Fruit fly (Drosophila melanogaster) whole organism, prepupa: ENCODE results near the gene SP555.

Experiments
- Blimp-1 ChIP-seq: fragments of 200-800 bp; sonication (Bioruptor generic); optimal IDR thresholded peaks from 3 replicates; lab custom pipeline; 2017; ENCODE audit warnings: missing biosample characterization, missing genetic modification characterization, mild to moderate bottlenecking, moderate library complexity, missing genetic modification reagents
- CG10669 ChIP-seq: fragments of 200-800 bp; sonication (Bioruptor generic); optimal IDR thresholded peaks from 3 replicates; lab custom pipeline; 2018; ENCODE audit warnings: missing biosample characterization, mild to moderate bottlenecking, missing genetic modification characterization, moderate library complexity
- CG11294 ChIP-seq: fragments of 200-800 bp; sonication (Bioruptor generic); IDR thresholded peaks from 2 replicates; pipeline ENCODE4 v1.3.6; 2022; ENCODE audit warnings: missing biosample characterization, missing genetic modification characterization
- CG11902 ChIP-seq: fragments of 200-800 bp; sonication (Bioruptor generic); optimal IDR thresholded peaks from 3 replicates; lab custom pipeline; 2016; ENCODE audit warnings: missing biosample characterization, missing genetic modification characterization
- CG15336 ChIP-seq: fragments of 200-800 bp; sonication (Bioruptor generic); IDR thresholded peaks from 2 replicates; pipeline ENCODE4 v1.3.6; 2022; ENCODE audit warnings: missing biosample characterization, missing genetic modification characterization
- CG1621 ChIP-seq: fragments of 200-800 bp; sonication (Bioruptor generic); optimal IDR thresholded peaks from 3 replicates; lab custom pipeline; 2018; ENCODE audit warnings: missing biosample characterization, mild to moderate bottlenecking, missing genetic modification characterization
- CG16779 ChIP-seq: fragments of 200-800 bp; sonication (Bioruptor generic); optimal IDR thresholded peaks from 3 replicates; lab custom pipeline; 2017; ENCODE audit warnings: missing biosample characterization, mild to moderate bottlenecking, missing genetic modification characterization
- CG3032 ChIP-seq: fragments of 200-800 bp; optimal IDR thresholded peaks from 2 replicates; lab custom pipeline; 2019; ENCODE audit warnings: missing biosample characterization, mild to moderate bottlenecking, missing genetic modification characterization, moderate library complexity
- CG32006 ChIP-seq: fragments of 200-800 bp; sonication (Bioruptor generic); optimal IDR thresholded peaks from 3 replicates; lab custom pipeline; 2017; ENCODE audit warnings: missing biosample characterization, mild to moderate bottlenecking, missing genetic modification characterization
- CG34406 ChIP-seq: fragments of 200-800 bp; sonication (Bioruptor generic); optimal IDR thresholded peaks from 3 replicates; lab custom pipeline; 2016; ENCODE audit warnings: missing biosample characterization, missing genetic modification characterization
- CG3919 ChIP-seq: fragments of 200-800 bp; sonication (Bioruptor generic); optimal IDR thresholded peaks from 3 replicates; lab custom pipeline; 2016; ENCODE audit warnings: missing biosample characterization, missing genetic modification characterization
- CG4318 ChIP-seq: fragments of 200-800 bp; sonication (Bioruptor generic); optimal IDR thresholded peaks from 3 replicates; lab custom pipeline; 2017; ENCODE audit warnings: missing biosample characterization, mild to moderate bottlenecking, missing genetic modification characterization
- CG6163 ChIP-seq: fragments of 200-800 bp; sonication (Bioruptor generic); IDR thresholded peaks from 3 replicates; pipeline ENCODE4 v1.3.6; 2022; ENCODE audit warnings: missing biosample characterization, missing genetic modification characterization
- CG6276 ChIP-seq: fragments of 200-800 bp; sonication (Bioruptor generic); optimal IDR thresholded peaks from 2 replicates; lab custom pipeline; 2017; ENCODE audit warnings: missing biosample characterization, mild to moderate bottlenecking, missing genetic modification characterization
- CG6792 ChIP-seq: fragments of 200-800 bp; sonication (Bioruptor generic); optimal IDR thresholded peaks from 3 replicates; lab custom pipeline; 2016; ENCODE audit warnings: missing biosample characterization, missing genetic modification characterization
- CG7368 ChIP-seq: fragments of 200-800 bp; sonication (Bioruptor generic); optimal IDR thresholded peaks from 3 replicates; lab custom pipeline; 2016; ENCODE audit warnings: missing biosample characterization, missing genetic modification characterization
- CG8119 ChIP-seq: fragments of 200-800 bp; sonication (Bioruptor generic); IDR thresholded peaks from 3 replicates; pipeline ENCODE4 v1.3.6; 2022; ENCODE audit warnings: missing biosample characterization, missing genetic modification characterization
- CG8319 ChIP-seq: fragments of 200-800 bp; sonication (Bioruptor generic); optimal IDR thresholded peaks from 3 replicates; lab custom pipeline; 2016; ENCODE audit warnings: missing biosample characterization, missing genetic modification characterization
- CG8632 ChIP-seq: fragments of 200-800 bp; sonication (Bioruptor generic); optimal IDR thresholded peaks from 3 replicates; lab custom pipeline; 2016; ENCODE audit warnings: missing biosample characterization, missing genetic modification characterization
- CG9139 ChIP-seq: fragments of 200-800 bp; sonication (Bioruptor generic); optimal IDR thresholded peaks from 3 replicates; lab custom pipeline; 2017; ENCODE audit warnings: missing biosample characterization, mild to moderate bottlenecking, missing genetic modification characterization
- Eip75B ChIP-seq: fragments of 200-800 bp; sonication (Bioruptor generic); optimal IDR thresholded peaks from 3 replicates; lab custom pipeline; 2016; ENCODE audit warnings: missing biosample characterization, missing genetic modification characterization
- Eip78C ChIP-seq: fragments of 200-800 bp; sonication (Bioruptor generic); peaks from one replicate; lab custom pipeline; 2016; ENCODE audit warnings: missing biosample characterization, missing genetic modification characterization
- Eip93F ChIP-seq: fragments of 200-800 bp; sonication (Bioruptor generic); optimal IDR thresholded peaks from 2 replicates; lab custom pipeline; 2016; ENCODE audit warnings: missing biosample characterization, mild to moderate bottlenecking, missing genetic modification characterization
- Ets21C ChIP-seq: fragments of 200-800 bp; sonication (Bioruptor generic); optimal IDR thresholded peaks from 3 replicates; lab custom pipeline; 2016; ENCODE audit warnings: missing biosample characterization, missing genetic modification characterization
- Ets96B ChIP-seq: fragments of 200-800 bp; optimal IDR thresholded peaks from 2 replicates; lab custom pipeline; 2019; ENCODE audit warnings: missing biosample characterization, mild to moderate bottlenecking, missing genetic modification characterization, moderate library complexity
- Gug ChIP-seq: fragments of 200-800 bp; sonication (Bioruptor generic); IDR thresholded peaks from 2 replicates; pipeline ENCODE4 v1.3.6; 2022; ENCODE audit warnings: missing biosample characterization, missing genetic modification characterization
- Hr38 ChIP-seq: sonication (Bioruptor generic); optimal IDR thresholded peaks from 2 replicates; lab custom pipeline; 2016; ENCODE audit warnings: missing biosample characterization, missing genetic modification characterization
- Hr39 ChIP-seq: fragments of 200-800 bp; sonication (Bioruptor generic); optimal IDR thresholded peaks from 2 replicates; lab custom pipeline; 2016; ENCODE audit warnings: missing biosample characterization, missing genetic modification characterization
- Hr4 ChIP-seq: fragments of 200-800 bp; sonication (Bioruptor generic); optimal IDR thresholded peaks from 3 replicates; lab custom pipeline; 2016; ENCODE audit warnings: missing biosample characterization, missing genetic modification characterization
- Lpt ChIP-seq: fragments of 200-800 bp; sonication (Bioruptor generic); optimal IDR thresholded peaks from 3 replicates; lab custom pipeline; 2016; ENCODE audit warnings: missing biosample characterization, missing genetic modification characterization
- Met ChIP-seq: fragments of 200-800 bp; sonication (Bioruptor generic); optimal IDR thresholded peaks from 3 replicates; lab custom pipeline; 2016; ENCODE audit warnings: missing biosample characterization, missing genetic modification characterization
- OdsH ChIP-seq: fragments of 200-800 bp; sonication (Bioruptor generic); optimal IDR thresholded peaks from 3 replicates; lab custom pipeline; 2016; ENCODE audit warnings: missing biosample characterization, missing genetic modification characterization
- Smox ChIP-seq: fragments of 200-800 bp; sonication (Bioruptor generic); optimal IDR thresholded peaks from 3 replicates; lab custom pipeline; 2016; ENCODE audit warnings: missing biosample characterization, missing genetic modification characterization
- Sox102F ChIP-seq: fragments of 200-800 bp; sonication (Bioruptor generic); optimal IDR thresholded peaks from 2 replicates; lab custom pipeline; 2016; ENCODE audit warnings: missing biosample characterization, mild to moderate bottlenecking, missing genetic modification characterization
- Sox15 ChIP-seq: fragments of 200-800 bp; sonication (Bioruptor generic); optimal IDR thresholded peaks from 3 replicates; lab custom pipeline; 2016; ENCODE audit warnings: missing biosample characterization, missing genetic modification characterization
- achi ChIP-seq: fragments of 200-800 bp; sonication (Bioruptor generic); optimal IDR thresholded peaks from 3 replicates; lab custom pipeline; 2016; ENCODE audit warnings: missing biosample characterization, missing genetic modification characterization
- acj6 ChIP-seq: fragments of 200-800 bp; sonication (Bioruptor generic); optimal IDR thresholded peaks from 3 replicates; lab custom pipeline; 2016; ENCODE audit warnings: missing biosample characterization, missing genetic modification characterization
- cyc ChIP-seq: fragments of 200-800 bp; sonication (Bioruptor generic); optimal IDR thresholded peaks from 3 replicates; lab custom pipeline; 2016; ENCODE audit warnings: missing biosample characterization, missing genetic modification characterization
- dac ChIP-seq: fragments of 200-800 bp; sonication (Bioruptor generic); optimal IDR thresholded peaks from 2 replicates; lab custom pipeline; 2017; ENCODE audit warnings: missing biosample characterization, mild to moderate bottlenecking, missing genetic modification characterization
- dsx ChIP-seq: fragments of 200-800 bp; optimal IDR thresholded peaks from 3 replicates; lab custom pipeline; 2019; ENCODE audit warnings: missing biosample characterization, mild to moderate bottlenecking, missing genetic modification characterization, moderate library complexity; ENCODE audit not compliant: poor library complexity, severe bottlenecking
- eg ChIP-seq: fragments of 200-800 bp; sonication (Bioruptor generic); IDR thresholded peaks from 3 replicates; pipeline ENCODE4 v1.3.6; 2022; ENCODE audit warnings: missing biosample characterization, missing genetic modification characterization
- esn ChIP-seq: fragments of 200-800 bp; sonication (Bioruptor generic); optimal IDR thresholded peaks from 2 replicates; lab custom pipeline; 2016; ENCODE audit warnings: missing biosample characterization, mild to moderate bottlenecking, missing genetic modification characterization, moderate library complexity
- fd59A ChIP-seq: fragments of 200-800 bp; sonication (Bioruptor generic); optimal IDR thresholded peaks from 2 replicates; lab custom pipeline; 2017; ENCODE audit warnings: missing biosample characterization, mild to moderate bottlenecking, missing genetic modification characterization, missing genetic modification reagents
- fkh ChIP-seq: fragments of 200-800 bp; sonication (Bioruptor generic); optimal IDR thresholded peaks from 3 replicates; lab custom pipeline; 2017; ENCODE audit warnings: missing biosample characterization, mild to moderate bottlenecking, missing genetic modification characterization, moderate library complexity
- lz ChIP-seq: fragments of 200-800 bp; sonication (Bioruptor generic); optimal IDR thresholded peaks from 3 replicates; lab custom pipeline; 2016; ENCODE audit warnings: missing biosample characterization, missing genetic modification characterization
- net ChIP-seq: fragments of 200-800 bp; sonication (Bioruptor generic); optimal IDR thresholded peaks from 3 replicates; lab custom pipeline; 2016; ENCODE audit warnings: missing biosample characterization, missing genetic modification characterization
- pdm3 ChIP-seq: fragments of 200-800 bp; sonication (Bioruptor generic); optimal IDR thresholded peaks from 3 replicates; lab custom pipeline; 2016; ENCODE audit warnings: missing biosample characterization, missing genetic modification characterization
- salr ChIP-seq, 2 experiments: fragments of 200-800 bp; sonication (Bioruptor generic); optimal IDR thresholded peaks; 3 replicates each; lab custom pipeline; 2016 to 2018; ENCODE audit warnings: missing biosample characterization in 2 of 2, missing genetic modification characterization in 2 of 2, mild to moderate bottlenecking in 1 of 2
- spab ChIP-seq: fragments of 200-800 bp; sonication (Bioruptor generic); optimal IDR thresholded peaks from 2 replicates; lab custom pipeline; 2017; ENCODE audit warnings: missing biosample characterization, mild to moderate bottlenecking, missing genetic modification characterization, missing genetic modification reagents
- ss ChIP-seq, 2 experiments: fragments of 200-800 bp; sonication (Bioruptor generic); optimal IDR thresholded peaks; 2 replicates in 1 of 2; 3 replicates in 1 of 2; lab custom pipeline; 2017 to 2018; ENCODE audit warnings: mild to moderate bottlenecking in 2 of 2, missing biosample characterization in 2 of 2, missing genetic modification characterization in 2 of 2, moderate library complexity in 1 of 2
- svp ChIP-seq: fragments of 200-800 bp; sonication (Bioruptor generic); peaks from one replicate; lab custom pipeline; 2016; ENCODE audit warnings: missing biosample characterization, missing genetic modification characterization
- topi ChIP-seq: fragments of 200-800 bp; sonication (Bioruptor generic); optimal IDR thresholded peaks from 3 replicates; lab custom pipeline; 2016; ENCODE audit warnings: missing biosample characterization, missing genetic modification characterization
- vri ChIP-seq: fragments of 200-800 bp; sonication (Bioruptor generic); optimal IDR thresholded peaks from 3 replicates; lab custom pipeline; 2016; ENCODE audit warnings: missing biosample characterization, mild to moderate bottlenecking, missing genetic modification characterization

The SP555 gene

DNA sequence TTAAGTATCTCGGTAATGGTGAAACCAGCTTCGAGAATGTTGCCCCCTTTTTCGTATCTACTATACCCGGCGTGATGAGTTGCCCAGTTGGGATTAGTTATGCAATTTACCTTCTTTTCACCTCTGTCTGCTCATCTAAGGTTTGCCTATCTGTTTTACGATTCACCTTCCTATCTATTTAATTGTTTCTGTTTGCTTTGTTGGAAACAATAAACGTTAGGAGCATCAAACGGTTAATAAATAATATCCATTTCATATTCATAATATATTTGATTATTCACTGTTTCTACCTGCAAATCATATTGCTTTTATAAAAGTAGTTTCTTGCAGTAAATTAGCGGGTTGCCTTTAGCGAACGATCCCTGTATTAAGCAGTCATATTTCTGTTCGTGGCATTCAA, 30.3 kb upstream of the SP555 start:
- TF ChIP-seq Met (GFP tag; lab: Kevin White, UChicago) (no peak), CG7368 (GFP tag; lab: Kevin White, UChicago) (no peak), OdsH (GFP tag; lab: Kevin White, UChicago) (peak; percentile 9), Hr4 (GFP tag; lab: Kevin White, UChicago) (no peak), Blimp-1 (no peak), CG11294 (GFP tag; lab: Robert Waterston, UW) (no peak), esn (GFP tag; lab: Kevin White, UChicago) (peak; percentile 9), achi (GFP tag; lab: Kevin White, UChicago) (no peak), lz (GFP tag; lab: Kevin White, UChicago) (no peak), fkh (GFP tag; lab: Kevin White, UChicago) (peak; percentile 8), eg (0 out of 3 replicates have a peak, but pooled peaks have one; percentile 11), CG6792 (GFP tag; lab: Kevin White, UChicago) (no peak), pdm3 (peak; percentile 24), Ets21C (GFP tag; lab: Kevin White, UChicago) (no peak), CG6163 (GFP tag; lab: Robert Waterston, UW) (peak; percentile 20; the same call in 1 of the 3 replicates), CG3032 (no peak), CG16779 (tag; lab: Kevin White, UChicago) (no peak), Hr38 (GFP tag; lab: Kevin White, UChicago) (no peak), CG10669 (GFP tag; lab: Kevin White, UChicago) (no peak), dsx (GFP tag; lab: Kevin White, UChicago) (no peak), dac (GFP tag; lab: Kevin White, UChicago) (no peak), Gug (GFP tag; lab: Robert Waterston, UW) (no peak), Smox (GFP tag; lab: Kevin White, UChicago) (no peak), Sox102F (GFP tag; lab: Kevin White, UChicago) (no peak), CG11902 (GFP tag; lab: Kevin White, UChicago) (no peak), CG34406 (GFP tag; lab: Kevin White, UChicago) (no peak), Eip75B (no peak), CG4318 (no peak), CG32006 (GFP tag; lab: Kevin White, UChicago) (peak; percentile 7), salr (GFP tag; optimal IDR thresholded peaks at IDR 0.05; lab: Kevin White, UChicago) (no peak), CG8319 (GFP tag; lab: Kevin White, UChicago) (no peak), vri (GFP tag; lab: Kevin White, UChicago) (peak; percentile 52), spab (GFP tag; lab: Kevin White, UChicago) (no peak), net (GFP tag; lab: Kevin White, UChicago) (no peak), CG8119 (GFP tag; lab: Robert Waterston, UW) (no peak), ss (GFP tag; optimal IDR thresholded peaks at IDR 0.05; lab: Kevin White, UChicago) (no peak), CG8632 (no peak), Eip78C (GFP tag; lab: Kevin White, UChicago) (peak; percentile 69), acj6 (GFP tag; lab: Kevin White, UChicago) (no peak), Lpt (GFP tag; lab: Kevin White, UChicago) (no peak), CG9139 (GFP tag; lab: Kevin White, UChicago) (no peak), Eip93F (GFP tag; lab: Kevin White, UChicago) (no peak), Sox15 (no peak), cyc (GFP tag; lab: Kevin White, UChicago) (no peak), svp (no peak), CG1621 (tag; lab: Kevin White, UChicago) (no peak), fd59A (GFP tag; lab: Kevin White, UChicago) (no peak), CG6276 (GFP tag; lab: Kevin White, UChicago) (no peak), Ets96B (tag; lab: Kevin White, UChicago) (no peak), Hr39 (GFP tag; lab: Kevin White, UChicago) (no peak), CG15336 (GFP tag; lab: Robert Waterston, UW) (0 out of 2 replicates have a peak, but pooled peaks have one; percentile 15), topi (no peak), CG3919 (peak; percentile 16)
